Worm (Caenorhabditis elegans) whole organism, young adult: ENCODE data around the gene dsl-3.

ENCODE experiments used
- F33H1.4 ChIP-seq: fragments of 200-800 bp; sonication (Bioruptor generic); IDR thresholded peaks from 2 replicates; pipeline ENCODE4 v1.3.6; 2022; ENCODE audit warnings: missing genetic modification reagents, missing genetic modification characterization, missing compliant biosample characterization
- F49E8.2 ChIP-seq: sonication (generic microtip); optimal IDR thresholded peaks from 3 replicates; lab custom pipeline; 2017; ENCODE audit warnings: missing genetic modification characterization, mild to moderate bottlenecking, missing compliant biosample characterization, antibody characterized with exemption, moderate library complexity; ENCODE audit not compliant: insufficient read depth
- Y53G8AR.9 ChIP-seq: fragments of 200-800 bp; sonication (Bioruptor generic); conservative IDR thresholded peaks from 2 replicates; pipeline ENCODE4 v1.3.6; 2022; ENCODE audit warnings: missing genetic modification reagents, missing genetic modification characterization, missing compliant biosample characterization
- die-1 ChIP-seq: sonication (generic microtip); optimal IDR thresholded peaks from 2 replicates; lab custom pipeline; 2016; ENCODE audit warnings: missing genotype, mild to moderate bottlenecking, missing genetic modification characterization, missing compliant biosample characterization
- lsy-27 ChIP-seq: sonication (generic microtip); optimal IDR thresholded peaks from 2 replicates; lab custom pipeline; 2017; ENCODE audit warnings: missing genetic modification characterization, mild to moderate bottlenecking, missing compliant biosample characterization, antibody characterized with exemption, missing genotype, borderline replicate concordance; ENCODE audit not compliant: insufficient read depth
- nhr-80 ChIP-seq: sonication (generic microtip); optimal IDR thresholded peaks from 2 replicates; lab custom pipeline; 2016; ENCODE audit warnings: missing genetic modification characterization, missing compliant biosample characterization
- pha-4 ChIP-seq: fragments of 150-350 bp; sonication (generic microtip); optimal IDR thresholded peaks from 2 replicates; lab custom pipeline; 2014; ENCODE audit warnings: missing biosample characterization, missing genetic modification reagents, missing genetic modification characterization
- snpc-4 ChIP-seq, 5 experiments: fragments of 150-350 bp in 1 of 5; sonication (generic microtip) in 4 of 5; optimal IDR thresholded peaks; 2 replicates each; lab custom pipeline; 2014 to 2018; ENCODE audit warnings: missing genetic modification characterization in 5 of 5, missing biosample characterization in 3 of 5, antibody characterized with exemption in 2 of 5, mild to moderate bottlenecking in 2 of 5, missing compliant biosample characterization in 2 of 5, missing genotype in 2 of 5, moderate library complexity in 2 of 5, missing genetic modification reagents in 1 of 5
- sptf-2 ChIP-seq: fragments of 200-800 bp; sonication (Bioruptor generic); optimal IDR thresholded peaks from 2 replicates; lab custom pipeline; 2018; ENCODE audit warnings: mild to moderate bottlenecking, missing genetic modification characterization, missing compliant biosample characterization
- unc-62 ChIP-seq: fragments of 150-350 bp; optimal IDR thresholded peaks from 2 replicates; lab custom pipeline; 2014; ENCODE audit warnings: missing biosample characterization, missing genetic modification reagents, missing genetic modification characterization
- zim-3 ChIP-seq: sonication (generic microtip); optimal IDR thresholded peaks from 2 replicates; lab custom pipeline; 2017; ENCODE audit warnings: mild to moderate bottlenecking, missing genetic modification characterization, moderate library complexity, missing compliant biosample characterization
- ztf-18 ChIP-seq: sonication (generic microtip); optimal IDR thresholded peaks from 2 replicates; lab custom pipeline; 2016; ENCODE audit warnings: missing genotype, mild to moderate bottlenecking, missing genetic modification characterization, missing compliant biosample characterization
- ztf-26 ChIP-seq: sonication (generic microtip); optimal IDR thresholded peaks from 2 replicates; lab custom pipeline; 2017; ENCODE audit warnings: missing genetic modification characterization, missing compliant biosample characterization
- ztf-3 ChIP-seq: fragments of 200-800 bp; sonication (Bioruptor generic); optimal IDR thresholded peaks from 2 replicates; lab custom pipeline; 2018; ENCODE audit warnings: mild to moderate bottlenecking, missing genetic modification characterization, missing compliant biosample characterization

- TF ChIP-seq F33H1.4 (GFP tag; lab: Robert Waterston, UW), result no peak
- no peak for TF ChIP-seq die-1
- no peak for TF ChIP-seq pha-4 (tag; lab: Kevin White, UChicago)
- no peak for TF ChIP-seq nhr-80
- TF ChIP-seq F49E8.2 (tag; lab: Kevin White, UChicago), result no peak
- no peak for TF ChIP-seq zim-3 (tag; lab: Kevin White, UChicago)
- no peak for TF ChIP-seq ztf-26 (tag; lab: Kevin White, UChicago)
- no peak for TF ChIP-seq sptf-2 (GFP tag; lab: Kevin White, UChicago)
- no peak for TF ChIP-seq ztf-18 (tag; lab: Kevin White, UChicago)
- no peak for TF ChIP-seq unc-62
- no peak for TF ChIP-seq Y53G8AR.9 (GFP tag; lab: Robert Waterston, UW)
- TF ChIP-seq lsy-27, result no peak
- TF ChIP-seq ztf-3 (GFP tag; lab: Kevin White, UChicago), result no peak
- TF ChIP-seq snpc-4 (GFP tag; optimal IDR thresholded peaks at IDR 0.05; lab: Kevin White, UChicago), result no peak
- no peak for TF ChIP-seq snpc-4 (tag; optimal IDR thresholded peaks at IDR 0.05; lab: Kevin White, UChicago)
These were observed 46.5 kb upstream of the dsl-3 start, which contains the start of gene Y41D4B.15 for ce11 chrIV:1563476-1564131.
